Worm (Caenorhabditis elegans) whole organism, L1 larva: ENCODE measurements around the gene msp-3.

Source experiments
- C04F5.9 ChIP-seq: sonication (generic microtip); optimal IDR thresholded peaks from 2 replicates; lab custom pipeline; 2016; ENCODE audit warnings: missing genetic modification characterization, missing compliant biosample characterization
- F16B12.6 ChIP-seq: fragments of 150-350 bp; optimal IDR thresholded peaks from 2 replicates; lab custom pipeline; 2014; ENCODE audit warnings: missing biosample characterization, missing genetic modification characterization
- Y116A8C.19 ChIP-seq: sonication (generic microtip); optimal IDR thresholded peaks from 2 replicates; lab custom pipeline; 2016; ENCODE audit warnings: missing compliant biosample characterization, missing genetic modification characterization, borderline replicate concordance
- aha-1 ChIP-seq: fragments of 150-350 bp; optimal IDR thresholded peaks from 2 replicates; lab custom pipeline; 2014; ENCODE audit warnings: missing biosample characterization, missing genetic modification characterization
- blmp-1 ChIP-seq: fragments of 150-350 bp; optimal IDR thresholded peaks from 2 replicates; lab custom pipeline; 2014; ENCODE audit warnings: missing biosample characterization, missing genetic modification characterization
- dsc-1 ChIP-seq: sonication (generic microtip); optimal IDR thresholded peaks from 2 replicates; lab custom pipeline; 2016; ENCODE audit warnings: mild to moderate bottlenecking, missing genetic modification characterization, missing compliant biosample characterization
- efl-1 ChIP-seq, 4 experiments: fragments of 150-350 bp; optimal IDR thresholded peaks in 3 of 4; peaks in 1 of 4; 1 replicate in 1 of 4; 2 replicates in 3 of 4; lab custom pipeline; 2014; ENCODE audit warnings: missing biosample characterization in 2 of 4, missing genetic modification characterization in 2 of 4, missing genetic modification reagents in 2 of 4
- efl-3 ChIP-seq: fragments of 200-800 bp; sonication (Bioruptor generic); optimal IDR thresholded peaks from 2 replicates; lab custom pipeline; 2018; ENCODE audit warnings: mild to moderate bottlenecking, missing genetic modification characterization, missing compliant biosample characterization
- elt-3 ChIP-seq, 6 experiments: fragments of 150-350 bp in 1 of 6; sonication (generic microtip); optimal IDR thresholded peaks; 2 replicates each; lab custom pipeline; 2017 to 2018; ENCODE audit warnings: missing biosample characterization in 6 of 6, missing genetic modification characterization in 6 of 6, inconsistent platforms in 1 of 6
- ets-5 ChIP-seq: fragments of 200-800 bp; sonication (Bioruptor generic); IDR thresholded peaks from 2 replicates; pipeline ENCODE4 v1.3.6; 2022; ENCODE audit warnings: missing genetic modification characterization, missing compliant biosample characterization
- fkh-10 ChIP-seq: sonication (generic microtip); optimal IDR thresholded peaks from 2 replicates; lab custom pipeline; 2017; ENCODE audit warnings: missing biosample characterization, missing genetic modification reagents, missing genetic modification characterization
- fkh-4 ChIP-seq: sonication (generic microtip); optimal IDR thresholded peaks from 2 replicates; lab custom pipeline; 2016; ENCODE audit warnings: missing compliant biosample characterization, missing genetic modification characterization, borderline replicate concordance
- irx-1 ChIP-seq: sonication (generic microtip); optimal IDR thresholded peaks from 2 replicates; lab custom pipeline; 2016; ENCODE audit warnings: missing genetic modification characterization, missing compliant biosample characterization
- isw-1 ChIP-seq: fragments of 200-800 bp; sonication (Bioruptor generic); IDR thresholded peaks from 2 replicates; pipeline ENCODE4 v1.3.6; 2022; ENCODE audit warnings: missing genetic modification characterization, missing compliant biosample characterization
- lin-13 ChIP-seq: fragments of 150-350 bp; optimal IDR thresholded peaks from 2 replicates; lab custom pipeline; 2014; ENCODE audit warnings: missing biosample characterization, missing genetic modification reagents, missing genetic modification characterization
- lin-14 ChIP-seq: fragments of 200-800 bp; sonication (Bioruptor generic); optimal IDR thresholded peaks from 2 replicates; lab custom pipeline; 2018; ENCODE audit warnings: mild to moderate bottlenecking, missing genetic modification characterization, moderate library complexity, missing compliant biosample characterization
- lin-15B ChIP-seq: fragments of 150-350 bp; sonication (generic microtip); optimal IDR thresholded peaks from 3 replicates; lab custom pipeline; 2014; ENCODE audit warnings: missing biosample characterization, missing genetic modification characterization
- lin-39 ChIP-seq: fragments of 150-350 bp; optimal IDR thresholded peaks from 2 replicates; lab custom pipeline; 2014; ENCODE audit warnings: missing biosample characterization, missing genetic modification reagents, missing genetic modification characterization
- lir-3 ChIP-seq: sonication (generic microtip); optimal IDR thresholded peaks from 2 replicates; lab custom pipeline; 2016; ENCODE audit warnings: mild to moderate bottlenecking, missing genetic modification characterization, moderate library complexity, missing compliant biosample characterization; ENCODE audit not compliant: poor library complexity
- lsy-2 ChIP-seq, 2 experiments: fragments of 150-350 bp; optimal IDR thresholded peaks; 2 replicates each; lab custom pipeline; 2014; ENCODE audit warnings: missing biosample characterization in 2 of 2, missing genetic modification characterization in 2 of 2
- mab-9 ChIP-seq: fragments of 200-800 bp; sonication (Bioruptor generic); IDR thresholded peaks from 2 replicates; pipeline ENCODE4 v1.3.6; 2022; ENCODE audit warnings: missing genetic modification reagents, missing genetic modification characterization, missing compliant biosample characterization
- mep-1 ChIP-seq: fragments of 150-350 bp; optimal IDR thresholded peaks from 2 replicates; lab custom pipeline; 2014; ENCODE audit warnings: missing biosample characterization, missing genetic modification characterization
- nhr-12 ChIP-seq: sonication (generic microtip); optimal IDR thresholded peaks from 2 replicates; lab custom pipeline; 2017; ENCODE audit warnings: missing biosample characterization, missing genetic modification characterization
- nhr-20 ChIP-seq: sonication (generic microtip); optimal IDR thresholded peaks from 2 replicates; lab custom pipeline; 2016; ENCODE audit warnings: mild to moderate bottlenecking, missing genetic modification characterization, missing compliant biosample characterization
- nhr-71 ChIP-seq: sonication (generic microtip); optimal IDR thresholded peaks from 2 replicates; lab custom pipeline; 2016; ENCODE audit warnings: mild to moderate bottlenecking, missing genetic modification characterization, moderate library complexity, missing compliant biosample characterization
- nhr-76 ChIP-seq: sonication (generic microtip); optimal IDR thresholded peaks from 2 replicates; lab custom pipeline; 2017; ENCODE audit warnings: missing biosample characterization, missing genetic modification characterization
- nhr-77 ChIP-seq: fragments of 150-350 bp; optimal IDR thresholded peaks from 2 replicates; lab custom pipeline; 2014; ENCODE audit warnings: missing biosample characterization, missing genetic modification characterization
- nhr-85 ChIP-seq: sonication (generic microtip); peaks from one replicate; lab custom pipeline; 2016; ENCODE audit warnings: missing genetic modification characterization, inconsistent platforms, missing compliant biosample characterization
- nhr-90 ChIP-seq: sonication (generic microtip); optimal IDR thresholded peaks from 2 replicates; lab custom pipeline; 2016; ENCODE audit warnings: mild to moderate bottlenecking, missing genetic modification characterization, missing compliant biosample characterization; ENCODE audit not compliant: poor library complexity
- pag-3 ChIP-seq: sonication (generic microtip); optimal IDR thresholded peaks from 2 replicates; lab custom pipeline; 2017; ENCODE audit warnings: missing genetic modification characterization, mild to moderate bottlenecking, missing compliant biosample characterization, antibody characterized with exemption, borderline replicate concordance; ENCODE audit not compliant: insufficient read depth
- rnt-1 ChIP-seq: sonication (generic microtip); optimal IDR thresholded peaks from 2 replicates; lab custom pipeline; 2016; ENCODE audit warnings: mild to moderate bottlenecking, missing genetic modification characterization, moderate library complexity, missing compliant biosample characterization
- snu-23 ChIP-seq: sonication (generic microtip); optimal IDR thresholded peaks from 2 replicates; lab custom pipeline; 2016; ENCODE audit warnings: missing genetic modification characterization, missing compliant biosample characterization
- sox-4 ChIP-seq: sonication (generic microtip); optimal IDR thresholded peaks from 2 replicates; lab custom pipeline; 2016; ENCODE audit warnings: missing genetic modification characterization, missing compliant biosample characterization
- sptf-1 ChIP-seq: fragments of 150-350 bp; optimal IDR thresholded peaks from 2 replicates; lab custom pipeline; 2014; ENCODE audit warnings: missing biosample characterization, missing genetic modification characterization
- unc-62 ChIP-seq: fragments of 150-350 bp; optimal IDR thresholded peaks from 2 replicates; lab custom pipeline; 2014; ENCODE audit warnings: missing biosample characterization, missing genetic modification reagents, missing genetic modification characterization
- xbp-1 ChIP-seq: sonication (generic microtip); optimal IDR thresholded peaks from 2 replicates; lab custom pipeline; 2016; ENCODE audit warnings: missing genetic modification characterization, missing compliant biosample characterization
- zag-1 ChIP-seq: fragments of 150-350 bp; optimal IDR thresholded peaks from 2 replicates; lab custom pipeline; 2014; ENCODE audit warnings: missing biosample characterization, missing genetic modification characterization
- ztf-4 ChIP-seq: fragments of 150-350 bp; optimal IDR thresholded peaks from 2 replicates; lab custom pipeline; 2014; ENCODE audit warnings: missing biosample characterization, missing genetic modification characterization

msp-3 gene

ce11 chrII:4761020-4761419 lies 25.1 kb downstream of the msp-3 start (continued):
- TF ChIP-seq lir-3 (no peak), lin-15B (no peak), snu-23 (GFP tag; lab: Kevin White, UChicago) (peak; percentile 9), nhr-76 (tag; lab: Kevin White, UChicago) (no peak), C04F5.9 (tag; lab: Kevin White, UChicago) (no peak), irx-1 (tag; lab: Kevin White, UChicago) (no peak), fkh-10 (GFP tag; lab: Kevin White, UChicago) (no peak), lin-39 (tag; lab: Kevin White, UChicago) (no peak), lin-14 (GFP tag; lab: Kevin White, UChicago) (peak; percentile 37), blmp-1 (tag; lab: Kevin White, UChicago) (peak; percentile 36), pag-3 (tag; lab: Kevin White, UChicago) (no peak), lsy-2 (tag; optimal IDR thresholded peaks at IDR 0.05; lab: Kevin White, UChicago) (peak in 1 of 2 experiments; percentile 38), ets-5 (no peak)

ce11 chrII:4759835-4760234 lies 26.2 kb downstream of the msp-3 start:
- TF ChIP-seq lin-14 (GFP tag; lab: Kevin White, UChicago): peak; percentile 53
- no peak for TF ChIP-seq isw-1 (GFP tag; lab: Robert Waterston, UW)
- TF ChIP-seq nhr-71: peak; percentile 13
- TF ChIP-seq Y116A8C.19 (tag; lab: Kevin White, UChicago): no peak
- no peak for TF ChIP-seq nhr-12
- TF ChIP-seq nhr-85: peak; percentile 91
- no peak for TF ChIP-seq F16B12.6 (tag; lab: Kevin White, UChicago)
- TF ChIP-seq mab-9: no peak
- TF ChIP-seq efl-1 (optimal IDR thresholded peaks at IDR 0.05; lab: Kevin White, UChicago): no peak
- no peak for TF ChIP-seq efl-1 (GFP tag; optimal IDR thresholded peaks at IDR 0.05 in 1 of 2; lab: Kevin White, UChicago)
- TF ChIP-seq nhr-20 (tag; lab: Kevin White, UChicago): peak; percentile 50

ce11 chrII:4758462-4758861 lies 27.6 kb downstream of the msp-3 start, which contains the start of gene F26G1.3:
TSS of gene F26G1.3 (plus strand) at chrII:4758762.
- TF ChIP-seq dsc-1 (tag; lab: Kevin White, UChicago) (no peak), lin-39 (tag; lab: Kevin White, UChicago) (no peak)

ce11 chrII:4756751-4757150 lies 29.3 kb downstream of the msp-3 start, which contains the start of gene C27D9.2:
TSS of gene C27D9.2 (minus strand) at chrII:4756851.
- no peak for TF ChIP-seq zag-1 (tag; lab: Kevin White, UChicago)
- no peak for TF ChIP-seq mep-1 (tag; lab: Kevin White, UChicago)
- no peak for TF ChIP-seq nhr-90
- TF ChIP-seq, all 84 proteins: peak for 0

- no peak for TF ChIP-seq unc-62 (GFP tag; lab: Kevin White, UChicago)
- no peak for TF ChIP-seq lin-13
- no peak for TF ChIP-seq sptf-1
- TF ChIP-seq nhr-77 (tag; lab: Kevin White, UChicago): no peak
- TF ChIP-seq ztf-4: no peak
- no peak for TF ChIP-seq sox-4 (tag; lab: Kevin White, UChicago)
Measured at ce11 chrII:4755654-4756053, 30.4 kb downstream of the msp-3 start.

- TF ChIP-seq lir-3: no peak
- TF ChIP-seq F16B12.6 (tag; lab: Kevin White, UChicago): no peak
- no peak for TF ChIP-seq fkh-4 (tag; lab: Kevin White, UChicago)
- TF ChIP-seq aha-1: no peak
- TF ChIP-seq rnt-1 (tag; lab: Kevin White, UChicago): no peak
- TF ChIP-seq nhr-90: no peak
- no peak for TF ChIP-seq xbp-1 (tag; lab: Kevin White, UChicago)
- no peak for TF ChIP-seq efl-3 (GFP tag; lab: Kevin White, UChicago)
- no peak for TF ChIP-seq elt-3 (tag; optimal IDR thresholded peaks at IDR 0.05; lab: Kevin White, UChicago)
- TF ChIP-seq isw-1 (GFP tag; lab: Robert Waterston, UW): no peak
- no peak for TF ChIP-seq unc-62 (GFP tag; lab: Kevin White, UChicago)
- TF ChIP-seq, all 84 proteins: peak for 0
Measured at ce11 chrII:4753133-4753532, 32.9 kb downstream of the msp-3 start, which contains the start of gene C27D9.1. TSS of gene C27D9.1 (plus strand) at chrII:4753413.
